Fruit fly (Drosophila melanogaster): ENCODE measurements around the gene CG14990.
A peak's percentile ranks its signal among the peaks of the same experiment; 100 is the strongest.

CG14990 gene

dm6 chr3L:4061921-4062474, 31.0 kb upstream of the CG14990 start, which contains the start of gene dib (continued):
- TF ChIP-seq lola (GFP tag; optimal IDR thresholded peaks at IDR 0.05) (no peak), CG8478 (optimal IDR thresholded peaks at IDR 0.05) (no peak), Blimp-1 (GFP tag; optimal IDR thresholded peaks at IDR 0.05) (no peak), aop (GFP tag; IDR thresholded peaks at IDR 0.05) (peak; percentile 62; the same call in 1 of the 2 replicates), HLH4C (GFP tag; IDR thresholded peaks at IDR 0.05; ENCODE audit: partially characterized antibody) (no peak), GATAe (GFP tag; conservative IDR thresholded peaks at IDR 0.05) (no peak)

dm6 chr3L:4068368-4068767, 24.6 kb upstream of the CG14990 start:
- TF ChIP-seq MTF-1 (GFP tag; optimal IDR thresholded peaks at IDR 0.05; ENCODE audit: borderline replicate concordance) = no peak
- peak; percentile 63 for TF ChIP-seq Med (GFP tag)
- TF ChIP-seq Gug (GFP tag; IDR thresholded peaks at IDR 0.05) = no peak
- no peak for TF ChIP-seq CG15073 (GFP tag; optimal IDR thresholded peaks at IDR 0.05)
- TF ChIP-seq grn (GFP tag; optimal IDR thresholded peaks at IDR 0.05) = peak; percentile 33
- no peak for TF ChIP-seq Sry-β (GFP tag; optimal IDR thresholded peaks at IDR 0.05)
- TF ChIP-seq CG10543 (GFP tag; optimal IDR thresholded peaks at IDR 0.05) = peak; percentile 24
- TF ChIP-seq luna (GFP tag; optimal IDR thresholded peaks at IDR 0.05) = no peak
- TF ChIP-seq ci (GFP tag; IDR thresholded peaks at IDR 0.05) = 0 out of 3 replicates have a peak, but pooled peaks have one; percentile 17
- TF ChIP-seq sug (tag; optimal IDR thresholded peaks at IDR 0.05) = peak; percentile 33
- TF ChIP-seq NFAT (GFP tag; IDR thresholded peaks at IDR 0.05) = 0 out of 2 replicates have a peak, but pooled peaks have one; percentile 20
- peak; percentile 70 for TF ChIP-seq CG34376 (GFP tag; optimal IDR thresholded peaks at IDR 0.05)
- TF ChIP-seq CG15269 (tag; optimal IDR thresholded peaks at IDR 0.05) = no peak
- peak; percentile 35; the same call in 1 of the 2 replicates for TF ChIP-seq Drgx (GFP tag; IDR thresholded peaks at IDR 0.05)
- TF ChIP-seq crol (GFP tag; IDR thresholded peaks at IDR 0.05) = peak; percentile 73
- TF ChIP-seq disco-r (GFP tag; optimal IDR thresholded peaks at IDR 0.05) = no peak
- peak; percentile 58 for TF ChIP-seq Deaf1 (tag; optimal IDR thresholded peaks at IDR 0.05)
- TF ChIP-seq Sry-δ (GFP tag; optimal IDR thresholded peaks at IDR 0.05) = no peak

- TF ChIP-seq sens-2 (GFP tag; IDR thresholded peaks at IDR 0.05) = no peak
- TF ChIP-seq Vsx1 (GFP tag; optimal IDR thresholded peaks at IDR 0.05) = no peak
- TF ChIP-seq stwl (tag; optimal IDR thresholded peaks at IDR 0.05) = peak; percentile 84
- TF ChIP-seq dmrt11E (tag; optimal IDR thresholded peaks at IDR 0.05) = no peak
Observed at dm6 chr3L:4069069-4069468, 23.9 kb upstream of the CG14990 start, which contains the start of gene CG32259. CG32259 (plus strand) TSS chr3L:4069369.

- peak; percentile 79 for TF ChIP-seq cwo (GFP tag; optimal IDR thresholded peaks at IDR 0.05)
- peak; percentile 96 for TF ChIP-seq lbe (GFP tag; optimal IDR thresholded peaks at IDR 0.05)
- no peak for TF ChIP-seq CG6791 (GFP tag; IDR thresholded peaks at IDR 0.05; ENCODE audit: partially characterized antibody)
- peak; percentile 90 to 91 for TF ChIP-seq chif (GFP tag; optimal IDR thresholded peaks at IDR 0.05)
- peak; percentile 77 for TF ChIP-seq BtbVII (GFP tag; optimal IDR thresholded peaks at IDR 0.05)
- TF ChIP-seq Rfx (GFP tag; IDR thresholded peaks at IDR 0.05) = peak; percentile 96
- peak; percentile 68 for TF ChIP-seq da (GFP tag; optimal IDR thresholded peaks at IDR 0.05)
- peak; percentile 80 for TF ChIP-seq Usf (GFP tag; optimal IDR thresholded peaks at IDR 0.05)
- peak; percentile 88 for TF ChIP-seq CG34422 (GFP tag; IDR thresholded peaks at IDR 0.05)
- no peak for TF ChIP-seq CG34224 (GFP tag; IDR thresholded peaks at IDR 0.05; ENCODE audit: partially characterized antibody)
- TF ChIP-seq CG2202 (tag; optimal IDR thresholded peaks at IDR 0.05) = no peak
- no peak for TF ChIP-seq pan (optimal IDR thresholded peaks at IDR 0.05)
- peak in 1 of 2 experiments; percentile 94 for TF ChIP-seq pan (GFP tag; optimal IDR thresholded peaks at IDR 0.05 in 1 of 2, IDR thresholded peaks at IDR 0.05 in 1 of 2)
- TF ChIP-seq Mes4 (GFP tag; optimal IDR thresholded peaks at IDR 0.05) = peak; percentile 79
- TF ChIP-seq PHDP (tag; optimal IDR thresholded peaks at IDR 0.05) = peak; percentile 88
- TF ChIP-seq usp (GFP tag; optimal IDR thresholded peaks at IDR 0.05) = no peak
- TF ChIP-seq CG31365 (tag; optimal IDR thresholded peaks at IDR 0.05) = peak; percentile 65
Observed at dm6 chr3L:4070221-4070995, 22.6 kb upstream of the CG14990 start.

Measured in whole organism, embryonic.